Fruit fly (Drosophila melanogaster): ENCODE measurements around the gene CG13622.

DNA sequence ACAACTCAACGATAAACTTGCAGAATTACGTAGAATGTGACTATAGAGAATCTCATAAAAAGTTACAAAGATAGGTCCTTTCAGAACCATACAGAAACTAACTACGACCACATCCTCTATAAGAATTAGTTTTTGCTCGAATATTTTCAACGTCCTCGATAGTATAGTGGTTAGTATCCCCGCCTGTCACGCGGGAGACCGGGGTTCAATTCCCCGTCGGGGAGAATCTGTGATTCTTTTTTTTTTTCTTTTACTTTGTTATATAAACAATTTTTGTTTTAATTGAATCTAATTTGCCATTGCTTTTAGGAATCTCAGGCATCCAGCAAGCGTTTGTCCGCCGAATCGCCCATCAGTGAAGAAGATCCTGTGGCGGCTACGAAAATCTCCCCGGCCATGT, 31.7 kb upstream of the CG13622 start:
- no peak for TF ChIP-seq CG8478 (optimal IDR thresholded peaks at IDR 0.05)
- no peak for TF ChIP-seq CTCF (optimal IDR thresholded peaks at IDR 0.05)

All from S2 (cell line).